Fruit fly (Drosophila melanogaster): ENCODE data around the gene Poxm.

Poxm gene

DNA sequence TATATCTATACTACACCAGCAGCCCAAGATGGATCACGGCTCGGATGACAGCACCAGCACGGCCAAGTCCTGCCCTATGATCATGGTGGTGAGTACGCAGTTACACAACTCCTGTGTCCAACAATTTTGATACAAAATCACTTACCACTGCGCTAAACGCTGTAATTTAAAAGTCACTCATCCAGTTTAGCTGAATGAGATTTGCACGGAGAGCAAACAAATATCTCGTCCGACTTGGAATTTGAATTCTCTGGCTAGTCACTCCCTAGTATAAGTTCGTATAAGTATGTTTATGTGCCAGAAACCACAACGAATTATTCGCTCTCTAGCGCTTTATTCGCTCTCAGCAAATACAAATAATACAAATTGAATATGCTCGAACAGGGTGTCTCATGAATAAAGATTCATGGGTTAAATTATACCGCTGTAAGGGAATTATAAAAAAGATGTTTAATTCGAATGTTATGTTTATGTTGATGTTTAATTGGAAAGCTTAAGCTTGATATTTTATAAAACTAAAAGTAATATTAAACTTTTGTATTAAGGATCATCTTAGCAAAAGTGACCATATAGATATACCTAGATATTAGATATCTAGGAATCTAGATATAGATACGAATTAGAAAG is 15.8 kb downstream of the Poxm start (continued):
- TF ChIP-seq CG12391 (tag; optimal IDR thresholded peaks at IDR 0.05), result peak; percentile 23
- TF ChIP-seq kni (GFP tag; optimal IDR thresholded peaks at IDR 0.05), result no peak
- TF ChIP-seq Fer2 (tag; optimal IDR thresholded peaks at IDR 0.05), result no peak
- no peak for TF ChIP-seq stc (GFP tag; IDR thresholded peaks at IDR 0.05)
- no peak for TF ChIP-seq NC2β (GFP tag; optimal IDR thresholded peaks at IDR 0.05)
- no peak for TF ChIP-seq CG6683 (GFP tag; optimal IDR thresholded peaks at IDR 0.05)
- TF ChIP-seq CG1024 (GFP tag; IDR thresholded peaks at IDR 0.05), result no peak
- no peak for TF ChIP-seq Ptx1 (GFP tag; IDR thresholded peaks at IDR 0.05)
- TF ChIP-seq tup (GFP tag; optimal IDR thresholded peaks at IDR 0.05), result no peak
- 0 out of 3 replicates have a peak, but pooled peaks have one; percentile 25 for TF ChIP-seq Opbp (GFP tag; IDR thresholded peaks at IDR 0.05; ENCODE audit: partially characterized antibody)
- TF ChIP-seq fd3F (GFP tag; optimal IDR thresholded peaks at IDR 0.05), result no peak
- peak; percentile 46 for TF ChIP-seq CG6813 (GFP tag; optimal IDR thresholded peaks at IDR 0.05)
- no peak for TF ChIP-seq CG10979 (tag; optimal IDR thresholded peaks at IDR 0.05)
- peak; percentile 9 for TF ChIP-seq CG12071 (GFP tag; optimal IDR thresholded peaks at IDR 0.05)
- TF ChIP-seq CG12659 (GFP tag; optimal IDR thresholded peaks at IDR 0.05), result peak; percentile 12
- TF ChIP-seq sug (tag; optimal IDR thresholded peaks at IDR 0.05), result no peak
- TF ChIP-seq D19A (tag; optimal IDR thresholded peaks at IDR 0.05), result no peak
- no peak for TF ChIP-seq Awh (GFP tag; IDR thresholded peaks at IDR 0.05)
- no peak for TF ChIP-seq gsb (GFP tag; IDR thresholded peaks at IDR 0.05)
- TF ChIP-seq ab (GFP tag; optimal IDR thresholded peaks at IDR 0.05), result no peak
- peak; percentile 51; the same call in 1 of the 2 replicates for TF ChIP-seq Rfx (GFP tag; IDR thresholded peaks at IDR 0.05)
- no peak for TF ChIP-seq CG17568 (GFP tag; optimal IDR thresholded peaks at IDR 0.05)
- TF ChIP-seq Optix (GFP tag; IDR thresholded peaks at IDR 0.05), result no peak
- TF ChIP-seq CG30403 (GFP tag; optimal IDR thresholded peaks at IDR 0.05), result peak; percentile 3
- TF ChIP-seq pan (optimal IDR thresholded peaks at IDR 0.05), result no peak
- no peak for TF ChIP-seq pan (GFP tag; optimal IDR thresholded peaks at IDR 0.05 in 1 of 2, IDR thresholded peaks at IDR 0.05 in 1 of 2)
- no peak for TF ChIP-seq D (optimal IDR thresholded peaks at IDR 0.05)
- TF ChIP-seq D (GFP tag; optimal IDR thresholded peaks at IDR 0.05), result no peak
- TF ChIP-seq E2f1 (GFP tag; IDR thresholded peaks at IDR 0.05), result no peak
- TF ChIP-seq ttk (GFP tag; IDR thresholded peaks at IDR 0.05), result no peak
- peak; percentile 13 for TF ChIP-seq CG15011 (GFP tag; optimal IDR thresholded peaks at IDR 0.05)
- no peak for TF ChIP-seq CG15696 (tag; optimal IDR thresholded peaks at IDR 0.05)
- TF ChIP-seq CG12744 (GFP tag; optimal IDR thresholded peaks at IDR 0.05), result no peak
- no peak for TF ChIP-seq lola (GFP tag; optimal IDR thresholded peaks at IDR 0.05)
- TF ChIP-seq CG4282 (GFP tag; optimal IDR thresholded peaks at IDR 0.05), result no peak
- peak; percentile 13 for TF ChIP-seq CG15479 (GFP tag; optimal IDR thresholded peaks at IDR 0.05)
- TF ChIP-seq HLH4C (GFP tag; IDR thresholded peaks at IDR 0.05; ENCODE audit: partially characterized antibody), result no peak
- TF ChIP-seq CG11093 (GFP tag; IDR thresholded peaks at IDR 0.05), result no peak
- TF ChIP-seq row (GFP tag; IDR thresholded peaks at IDR 0.05), result peak; percentile 47; the same call in 1 of the 3 replicates
- no peak for TF ChIP-seq CG2678 (tag; optimal IDR thresholded peaks at IDR 0.05)
- TF ChIP-seq lbe (GFP tag; optimal IDR thresholded peaks at IDR 0.05), result no peak
- TF ChIP-seq CG12219 (GFP tag; optimal IDR thresholded peaks at IDR 0.05), result peak; percentile 14
- no peak for TF ChIP-seq al (GFP tag; IDR thresholded peaks at IDR 0.05)
- no peak for TF ChIP-seq eve (GFP tag; optimal IDR thresholded peaks at IDR 0.05)
- no peak for TF ChIP-seq CG7745 (tag; optimal IDR thresholded peaks at IDR 0.05)
- no peak for TF ChIP-seq Ets65A (GFP tag)
- TF ChIP-seq slp2 (GFP tag; optimal IDR thresholded peaks at IDR 0.05), result no peak
- no peak for TF ChIP-seq CG8944 (GFP tag; optimal IDR thresholded peaks at IDR 0.05)
- TF ChIP-seq CG7928 (GFP tag; optimal IDR thresholded peaks at IDR 0.05), result no peak
- TF ChIP-seq CG8924 (tag; optimal IDR thresholded peaks at IDR 0.05), result peak; percentile 25
- no peak for TF ChIP-seq HLH3B (GFP tag; IDR thresholded peaks at IDR 0.05)
